Worm (Caenorhabditis elegans): Measurements from ENCODE around the gene W02B12.11.
A peak's percentile ranks its signal among the peaks of the same experiment; 100 is the strongest.

Gene W02B12.11

ce11 chrII:11473525-11474181 lies at the start of gene W02B12.11, which contains the start of gene metl-1:
W02B12.11 (plus strand) TSS chrII:11473861.
metl-1 (minus strand) TSS chrII:11473575.
- TF ChIP-seq unc-55 (GFP tag; optimal IDR thresholded peaks at IDR 0.05): no peak
- TF ChIP-seq eyg-1 (tag; optimal IDR thresholded peaks at IDR 0.05): no peak
- TF ChIP-seq pag-3 (tag; optimal IDR thresholded peaks at IDR 0.05; ENCODE audit: borderline replicate concordance): no peak
- TF ChIP-seq unc-86 (tag; optimal IDR thresholded peaks at IDR 0.05): peak; percentile 19
- no peak for TF ChIP-seq ets-4 (tag; optimal IDR thresholded peaks at IDR 0.05)
- no peak for TF ChIP-seq ahr-1 (tag; optimal IDR thresholded peaks at IDR 0.05)
- peak; percentile 26 for TF ChIP-seq Y22D7AL.16 (tag; optimal IDR thresholded peaks at IDR 0.05)
- peak; percentile 13 for TF ChIP-seq fax-1 (tag; optimal IDR thresholded peaks at IDR 0.05)
- TF ChIP-seq lin-11 (tag; optimal IDR thresholded peaks at IDR 0.05): peak; percentile 20
- no peak for TF ChIP-seq sox-4 (tag; optimal IDR thresholded peaks at IDR 0.05)
- TF ChIP-seq mec-3 (tag; optimal IDR thresholded peaks at IDR 0.05; ENCODE audit: borderline replicate concordance): no peak
- no peak for TF ChIP-seq C38D4.7 (GFP tag; optimal IDR thresholded peaks at IDR 0.05)
- no peak for TF ChIP-seq T23F11.4 (GFP tag; optimal IDR thresholded peaks at IDR 0.05)
- TF ChIP-seq nhr-232 (tag; optimal IDR thresholded peaks at IDR 0.05): no peak
- no peak for TF ChIP-seq ceh-19 (GFP tag; optimal IDR thresholded peaks at IDR 0.05)
- no peak for TF ChIP-seq ceh-6 (GFP tag; optimal IDR thresholded peaks at IDR 0.05)
- 0 out of 2 replicates have a peak, but pooled peaks have one; percentile 24 for TF ChIP-seq unc-3 (GFP tag; conservative IDR thresholded peaks at IDR 0.05)
- TF ChIP-seq unc-3 (tag; optimal IDR thresholded peaks at IDR 0.05): no peak
- no peak for TF ChIP-seq ceh-9 (tag; optimal IDR thresholded peaks at IDR 0.05)
- no peak for TF ChIP-seq hlh-30 (tag; optimal IDR thresholded peaks at IDR 0.05; ENCODE audit: insufficient read depth)
- peak; percentile 31 for TF ChIP-seq pqm-1 (tag; optimal IDR thresholded peaks at IDR 0.05)
- TF ChIP-seq madf-2 (tag; optimal IDR thresholded peaks at IDR 0.05): peak; percentile 63
- TF ChIP-seq nfya-1 (tag; optimal IDR thresholded peaks at IDR 0.05): peak; percentile 62
- TF ChIP-seq tbx-2 (tag; optimal IDR thresholded peaks at IDR 0.05): peak; percentile 46
- TF ChIP-seq che-1 (tag; optimal IDR thresholded peaks at IDR 0.05): peak; percentile 13
- TF ChIP-seq ama-1 (optimal IDR thresholded peaks at IDR 0.05): no peak
- TF ChIP-seq npax-4 (tag; optimal IDR thresholded peaks at IDR 0.05): no peak
- peak; percentile 34 for TF ChIP-seq syd-9 (tag; optimal IDR thresholded peaks at IDR 0.05)
- no peak for TF ChIP-seq K02D7.2 (tag; optimal IDR thresholded peaks at IDR 0.05)
- TF ChIP-seq sox-2 (GFP tag; IDR thresholded peaks at IDR 0.05): peak; percentile 50
- TF ChIP-seq hlh-13 (GFP tag; optimal IDR thresholded peaks at IDR 0.05): no peak
- no peak for TF ChIP-seq nhr-11 (tag; optimal IDR thresholded peaks at IDR 0.05)
- no peak for TF ChIP-seq dve-1 (tag; optimal IDR thresholded peaks at IDR 0.05)
- peak; percentile 31 for TF ChIP-seq pha-2 (tag; optimal IDR thresholded peaks at IDR 0.05)
- no peak for TF ChIP-seq rnt-1 (tag; optimal IDR thresholded peaks at IDR 0.05)
- no peak for TF ChIP-seq tbx-7 (tag; optimal IDR thresholded peaks at IDR 0.05)
- TF ChIP-seq fkh-10 (GFP tag; optimal IDR thresholded peaks at IDR 0.05): no peak
- TF ChIP-seq odd-2 (tag; optimal IDR thresholded peaks at IDR 0.05): no peak
- no peak for TF ChIP-seq ceh-2 (tag; optimal IDR thresholded peaks at IDR 0.05)
- no peak for TF ChIP-seq pax-1 (tag; optimal IDR thresholded peaks at IDR 0.05)
- TF ChIP-seq F13H6.1 (tag; optimal IDR thresholded peaks at IDR 0.05): no peak
- TF ChIP-seq ceh-18 (tag; optimal IDR thresholded peaks at IDR 0.05): peak; percentile 19
- TF ChIP-seq pha-4 (tag; optimal IDR thresholded peaks at IDR 0.05): no peak
- no peak for TF ChIP-seq ceh-22 (tag; optimal IDR thresholded peaks at IDR 0.05)
- TF ChIP-seq elt-4 (tag; optimal IDR thresholded peaks at IDR 0.05): no peak
- no peak for TF ChIP-seq C08G9.2 (tag; optimal IDR thresholded peaks at IDR 0.05)
- TF ChIP-seq hlh-8 (tag; optimal IDR thresholded peaks at IDR 0.05): peak; percentile 7
- no peak for TF ChIP-seq ceh-45 (GFP tag; IDR thresholded peaks at IDR 0.05)
- peak; percentile 50 for TF ChIP-seq pat-9 (tag; optimal IDR thresholded peaks at IDR 0.05)
- TF ChIP-seq unc-42 (tag; optimal IDR thresholded peaks at IDR 0.05): peak; percentile 3
- peak; percentile 14 for TF ChIP-seq ceh-48 (tag; optimal IDR thresholded peaks at IDR 0.05)
- TF ChIP-seq elt-2 (tag; optimal IDR thresholded peaks at IDR 0.05): peak; percentile 66
- TF ChIP-seq ttx-3 (tag; optimal IDR thresholded peaks at IDR 0.05): peak; percentile 19
